Fruit fly (Drosophila melanogaster) whole organism, pupa: Measurements from ENCODE around the gene CG45049.

Experiments used
- CG10348 ChIP-seq: fragments of 200-800 bp; sonication (Bioruptor generic); IDR thresholded peaks from 2 replicates; pipeline ENCODE4 v1.3.6; 2022; ENCODE audit warnings: missing biosample characterization, missing genetic modification characterization
- CG12605 ChIP-seq: fragments of 200-800 bp; sonication (Bioruptor generic); IDR thresholded peaks from 2 replicates; pipeline ENCODE4 v1.3.6; 2022; ENCODE audit warnings: missing biosample characterization, missing genetic modification characterization
- CG13204 ChIP-seq: fragments of 200-800 bp; sonication (Bioruptor generic); optimal IDR thresholded peaks from 2 replicates; lab custom pipeline; 2018; ENCODE audit warnings: missing biosample characterization, mild to moderate bottlenecking, missing genetic modification characterization, moderate library complexity
- CG14655 ChIP-seq: fragments of 200-800 bp; sonication (Bioruptor generic); optimal IDR thresholded peaks from 3 replicates; lab custom pipeline; 2017; ENCODE audit warnings: mild to moderate bottlenecking, missing biosample characterization, missing genetic modification reagents, missing genetic modification characterization
- CG15710 ChIP-seq: fragments of 200-800 bp; sonication (Bioruptor generic); optimal IDR thresholded peaks from 2 replicates; lab custom pipeline; 2018; ENCODE audit warnings: missing biosample characterization, mild to moderate bottlenecking, missing genetic modification characterization, moderate library complexity
- CG17806 ChIP-seq: fragments of 200-800 bp; sonication (Bioruptor generic); optimal IDR thresholded peaks from 2 replicates; lab custom pipeline; 2018; ENCODE audit warnings: missing biosample characterization, mild to moderate bottlenecking, missing genetic modification characterization, moderate library complexity
- CG32121 ChIP-seq: fragments of 200-800 bp; sonication (Bioruptor generic); IDR thresholded peaks from 2 replicates; pipeline ENCODE4 v1.3.6; 2022; ENCODE audit warnings: missing biosample characterization, missing genetic modification characterization
- CG34367 ChIP-seq: fragments of 200-800 bp; sonication (Bioruptor generic); optimal IDR thresholded peaks from 2 replicates; lab custom pipeline; 2018; ENCODE audit warnings: missing biosample characterization, mild to moderate bottlenecking, missing genetic modification characterization
- CG4496 ChIP-seq: fragments of 200-800 bp; sonication (Bioruptor generic); IDR thresholded peaks from 3 replicates; pipeline ENCODE4 v1.3.6; 2022; ENCODE audit warnings: missing biosample characterization, missing genetic modification characterization
- CG8159 ChIP-seq: fragments of 200-800 bp; sonication (Bioruptor generic); optimal IDR thresholded peaks from 3 replicates; lab custom pipeline; 2018; ENCODE audit warnings: missing biosample characterization, mild to moderate bottlenecking, missing genetic modification characterization, moderate library complexity
- CG8301 ChIP-seq: fragments of 200-800 bp; sonication (Bioruptor generic); optimal IDR thresholded peaks from 2 replicates; lab custom pipeline; 2018; ENCODE audit warnings: missing biosample characterization, mild to moderate bottlenecking, missing genetic modification characterization
- CG9948 ChIP-seq: fragments of 200-800 bp; sonication (Bioruptor generic); optimal IDR thresholded peaks from 2 replicates; lab custom pipeline; 2018; ENCODE audit warnings: missing biosample characterization, mild to moderate bottlenecking, missing genetic modification characterization, moderate library complexity
- D1 ChIP-seq: fragments of 200-800 bp; sonication (Bioruptor generic); optimal IDR thresholded peaks from 2 replicates; lab custom pipeline; 2018; ENCODE audit warnings: missing biosample characterization, mild to moderate bottlenecking, missing genetic modification characterization, moderate library complexity
- EcR ChIP-seq: fragments of 200-800 bp; sonication (Bioruptor generic); optimal IDR thresholded peaks from 3 replicates; lab custom pipeline; 2019; ENCODE audit warnings: missing biosample characterization, missing genetic modification characterization, mild to moderate bottlenecking, moderate library complexity, missing genetic modification reagents
- Ets98B ChIP-seq: fragments of 200-800 bp; sonication (Bioruptor generic); IDR thresholded peaks from 2 replicates; pipeline ENCODE4 v1.3.6; 2022; ENCODE audit warnings: missing biosample characterization, missing genetic modification characterization
- Pif1A ChIP-seq: fragments of 200-800 bp; sonication (Bioruptor generic); optimal IDR thresholded peaks from 3 replicates; lab custom pipeline; 2016; ENCODE audit warnings: missing biosample characterization, missing genetic modification characterization
- Pif1B ChIP-seq: fragments of 200-800 bp; sonication (Bioruptor generic); optimal IDR thresholded peaks from 3 replicates; lab custom pipeline; 2016; ENCODE audit warnings: missing biosample characterization, missing genetic modification characterization
- Snoo ChIP-seq: fragments of 200-800 bp; sonication (Bioruptor generic); optimal IDR thresholded peaks from 3 replicates; lab custom pipeline; 2017; ENCODE audit warnings: missing biosample characterization, mild to moderate bottlenecking, missing genetic modification characterization, inconsistent platforms
- fd96Ca ChIP-seq: fragments of 200-800 bp; sonication (Bioruptor generic); IDR thresholded peaks from 3 replicates; pipeline ENCODE4 v1.3.6; 2022; ENCODE audit warnings: missing biosample characterization, missing genetic modification characterization
- gl ChIP-seq: fragments of 200-800 bp; sonication (Bioruptor generic); optimal IDR thresholded peaks from 2 replicates; lab custom pipeline; 2018; ENCODE audit warnings: missing biosample characterization, mild to moderate bottlenecking, missing genetic modification characterization
- rn ChIP-seq: fragments of 200-800 bp; sonication (Bioruptor generic); IDR thresholded peaks from 2 replicates; pipeline ENCODE4 v1.3.6; 2022; ENCODE audit warnings: missing biosample characterization, missing genetic modification characterization

The CG45049 gene

dm6 chr3R:22726771-22727455 is at the start of gene CG45049:
TSS of gene CG45049 (plus strand) at chr3R:22726967.
- TF ChIP-seq CG13204 (no peak), Pif1B (GFP tag; lab: Kevin White, UChicago) (no peak), CG8159 (tag; lab: Kevin White, UChicago) (no peak), Snoo (no peak)

dm6 chr3R:22684044-22684947 is 42.5 kb upstream of the CG45049 start:
- TF ChIP-seq CG4496 (no peak), CG12605 (GFP tag; lab: Robert Waterston, UW) (no peak), CG10348 (no peak), CG15710 (no peak)

- no peak for TF ChIP-seq D1 (tag; lab: Kevin White, UChicago)
- no peak for TF ChIP-seq EcR (GFP tag; lab: Kevin White, UChicago)
- TF ChIP-seq CG8301 (tag; lab: Kevin White, UChicago), result no peak
- no peak for TF ChIP-seq CG9948 (tag; lab: Kevin White, UChicago)
- no peak for TF ChIP-seq gl
- no peak for TF ChIP-seq rn (GFP tag; lab: Robert Waterston, UW)
- TF ChIP-seq Ets98B, result no peak
- TF ChIP-seq CG8159 (tag; lab: Kevin White, UChicago), result no peak
- TF ChIP-seq Pif1B (GFP tag; lab: Kevin White, UChicago), result no peak
- TF ChIP-seq Pif1A (GFP tag; lab: Kevin White, UChicago), result no peak
- TF ChIP-seq CG14655, result no peak
- TF ChIP-seq CG4496, result no peak
- no peak for TF ChIP-seq fd96Ca (GFP tag; lab: Robert Waterston, UW)
- TF ChIP-seq CG15710, result no peak
- TF ChIP-seq CG13204, result no peak
- TF ChIP-seq Snoo, result no peak
- TF ChIP-seq CG10348, result no peak
- TF ChIP-seq CG17806, result no peak
- TF ChIP-seq CG32121 (GFP tag; lab: Robert Waterston, UW), result no peak
- TF ChIP-seq CG12605 (GFP tag; lab: Robert Waterston, UW), result no peak
- TF ChIP-seq, all 21 proteins: peak for 0
Measured at dm6 chr3R:22684948-22685253, 41.9 kb upstream of the CG45049 start.

- peak; percentile 1 for TF ChIP-seq CG17806
- no peak for TF ChIP-seq Pif1A (GFP tag; lab: Kevin White, UChicago)
- TF ChIP-seq CG12605 (GFP tag; lab: Robert Waterston, UW), result peak; percentile 71
- no peak for TF ChIP-seq Pif1B (GFP tag; lab: Kevin White, UChicago)
- peak; percentile 55 for TF ChIP-seq gl
- no peak for TF ChIP-seq rn (GFP tag; lab: Robert Waterston, UW)
- TF ChIP-seq CG4496, result peak; percentile 20; the same call in 1 of the 3 replicates
- no peak for TF ChIP-seq CG14655
- TF ChIP-seq CG34367 (tag; lab: Kevin White, UChicago), result peak; percentile 2
- peak; percentile 19 for TF ChIP-seq CG8301 (tag; lab: Kevin White, UChicago)
- peak; percentile 32 for TF ChIP-seq CG15710
- TF ChIP-seq CG8159 (tag; lab: Kevin White, UChicago), result peak; percentile 26
- peak; percentile 45; the same call in 1 of the 2 replicates for TF ChIP-seq Ets98B
- peak; percentile 1 for TF ChIP-seq CG9948 (tag; lab: Kevin White, UChicago)
- no peak for TF ChIP-seq CG10348
- peak; percentile 52 for TF ChIP-seq Snoo
- no peak for TF ChIP-seq D1 (tag; lab: Kevin White, UChicago)
- TF ChIP-seq fd96Ca (GFP tag; lab: Robert Waterston, UW), result 0 out of 3 replicates have a peak, but pooled peaks have one; percentile 58
- TF ChIP-seq CG13204, result no peak
- TF ChIP-seq CG32121 (GFP tag; lab: Robert Waterston, UW), result peak; percentile 49; the same call in 1 of the 2 replicates
- no peak for TF ChIP-seq EcR (GFP tag; lab: Kevin White, UChicago)
Measured at dm6 chr3R:22686336-22686874, 40.4 kb upstream of the CG45049 start, which contains the start of the genes Gclm and CG17625. TSS of gene Gclm (minus strand) at chr3R:22686510. TSS of gene CG17625 (plus strand) at chr3R:22686849.

- TF ChIP-seq Snoo, result no peak
- no peak for TF ChIP-seq Pif1A (GFP tag; lab: Kevin White, UChicago)
- TF ChIP-seq CG12605 (GFP tag; lab: Robert Waterston, UW), result no peak
- no peak for TF ChIP-seq CG17806
- TF ChIP-seq fd96Ca (GFP tag; lab: Robert Waterston, UW), result no peak
- peak; percentile 54 for TF ChIP-seq CG32121 (GFP tag; lab: Robert Waterston, UW)
- no peak for TF ChIP-seq CG13204
- no peak for TF ChIP-seq CG8301 (tag; lab: Kevin White, UChicago)
- peak; percentile 75 for TF ChIP-seq CG15710
- TF ChIP-seq CG9948 (tag; lab: Kevin White, UChicago), result no peak
- no peak for TF ChIP-seq CG10348
- 0 out of 2 replicates have a peak, but pooled peaks have one; percentile 10 for TF ChIP-seq Ets98B
- no peak for TF ChIP-seq Pif1B (GFP tag; lab: Kevin White, UChicago)
- no peak for TF ChIP-seq gl
- no peak for TF ChIP-seq CG4496
- no peak for TF ChIP-seq D1 (tag; lab: Kevin White, UChicago)
- TF ChIP-seq rn (GFP tag; lab: Robert Waterston, UW), result no peak
- TF ChIP-seq CG14655, result no peak
- peak; percentile 74 for TF ChIP-seq CG8159 (tag; lab: Kevin White, UChicago)
- no peak for TF ChIP-seq EcR (GFP tag; lab: Kevin White, UChicago)
- peak; percentile 41 for TF ChIP-seq CG34367 (tag; lab: Kevin White, UChicago)
Measured at dm6 chr3R:22690311-22690710, 36.5 kb upstream of the CG45049 start, which contains the start of the genes wfs1 and Nup133. TSS of gene wfs1 (minus strand) at chr3R:22690380. TSS of gene Nup133 (plus strand) at chr3R:22690607.
